Fruit fly (Drosophila melanogaster): ENCODE results near the gene Uros1.

Uros1 gene

dm6 chrX:8878967-8879554 lies 21.0 kb downstream of the Uros1 start (continued):
- TF ChIP-seq odd (GFP tag; optimal IDR thresholded peaks at IDR 0.05) (peak; percentile 70), CG9876 (GFP tag; optimal IDR thresholded peaks at IDR 0.05) (no peak), CG6791 (GFP tag; IDR thresholded peaks at IDR 0.05; ENCODE audit: partially characterized antibody) (no peak), sens-2 (GFP tag; IDR thresholded peaks at IDR 0.05) (0 out of 2 replicates have a peak, but pooled peaks have one; percentile 67), Ssrp (tag; optimal IDR thresholded peaks at IDR 0.05) (peak; percentile 79), grau (tag; optimal IDR thresholded peaks at IDR 0.05) (peak; percentile 85), hbn (GFP tag; IDR thresholded peaks at IDR 0.05; ENCODE audit: partially characterized antibody) (no peak)

dm6 chrX:8867481-8867880 lies 32.6 kb downstream of the Uros1 start:
- TF ChIP-seq zf30C (GFP tag; optimal IDR thresholded peaks at IDR 0.05) (peak; percentile 43), sd (tag; optimal IDR thresholded peaks at IDR 0.05) (peak; percentile 82), chinmo (GFP tag; IDR thresholded peaks at IDR 0.05; ENCODE audit: partially characterized antibody) (0 out of 4 replicates have a peak, but pooled peaks have one; percentile 34), Pdp1 (GFP tag; optimal IDR thresholded peaks at IDR 0.05) (no peak), Med (GFP tag) (peak; percentile 3), CG10565 (GFP tag; optimal IDR thresholded peaks at IDR 0.05) (no peak), sima (GFP tag; optimal IDR thresholded peaks at IDR 0.05) (no peak), btn (GFP tag; optimal IDR thresholded peaks at IDR 0.05) (no peak), cg (GFP tag; optimal IDR thresholded peaks at IDR 0.05) (no peak), CTCF (GFP tag; optimal IDR thresholded peaks at IDR 0.05) (peak; percentile 84), CG17361 (GFP tag; IDR thresholded peaks at IDR 0.05) (no peak)

dm6 chrX:8866256-8866655 lies 33.8 kb downstream of the Uros1 start:
- TF ChIP-seq row (GFP tag; IDR thresholded peaks at IDR 0.05), result peak; percentile 22; the same call in 1 of the 3 replicates
- TF ChIP-seq Mes4 (GFP tag; optimal IDR thresholded peaks at IDR 0.05), result no peak
- TF ChIP-seq dmrt99B (tag; optimal IDR thresholded peaks at IDR 0.05), result peak; percentile 32
- TF ChIP-seq CG31441 (GFP tag; IDR thresholded peaks at IDR 0.05), result peak; percentile 51
- TF ChIP-seq CG8924 (tag; optimal IDR thresholded peaks at IDR 0.05), result peak; percentile 40
- TF ChIP-seq h (optimal IDR thresholded peaks at IDR 0.05), result no peak
- TF ChIP-seq CG1602 (GFP tag; optimal IDR thresholded peaks at IDR 0.05), result peak; percentile 10
- peak; percentile 24 for TF ChIP-seq CG13424 (tag; optimal IDR thresholded peaks at IDR 0.05)
- TF ChIP-seq bsh (GFP tag; optimal IDR thresholded peaks at IDR 0.05), result peak in 1 of 2 experiments; percentile 28
- TF ChIP-seq Blimp-1 (GFP tag; optimal IDR thresholded peaks at IDR 0.05), result peak; percentile 26
- no peak for TF ChIP-seq usp (GFP tag; optimal IDR thresholded peaks at IDR 0.05)
- 0 out of 2 replicates have a peak, but pooled peaks have one; percentile 15 for TF ChIP-seq E2f2 (GFP tag; IDR thresholded peaks at IDR 0.05)
- no peak for TF ChIP-seq CG13287 (GFP tag; IDR thresholded peaks at IDR 0.05; ENCODE audit: partially characterized antibody)
- peak; percentile 43 for TF ChIP-seq Meics (GFP tag; optimal IDR thresholded peaks at IDR 0.05)
- TF ChIP-seq z (GFP tag; IDR thresholded peaks at IDR 0.05), result no peak
- TF ChIP-seq Drgx (GFP tag; IDR thresholded peaks at IDR 0.05), result peak; percentile 33; the same call in 1 of the 2 replicates
- peak; percentile 40 for TF ChIP-seq CG15269 (tag; optimal IDR thresholded peaks at IDR 0.05)
- no peak for TF ChIP-seq lmd (GFP tag; IDR thresholded peaks at IDR 0.05)
- TF ChIP-seq CG18619 (GFP tag; optimal IDR thresholded peaks at IDR 0.05), result peak; percentile 20
- no peak for TF ChIP-seq jing (GFP tag; optimal IDR thresholded peaks at IDR 0.05)
- peak in 1 of 2 experiments; percentile 50 for TF ChIP-seq Hr51 (GFP tag; optimal IDR thresholded peaks at IDR 0.05)
- no peak for TF ChIP-seq CG6765 (GFP tag; optimal IDR thresholded peaks at IDR 0.05)
- TF ChIP-seq CG15514 (GFP tag; optimal IDR thresholded peaks at IDR 0.05), result no peak
- TF ChIP-seq CG17912 (GFP tag; optimal IDR thresholded peaks at IDR 0.05), result no peak
- no peak for TF ChIP-seq chm (GFP tag; IDR thresholded peaks at IDR 0.05)
- TF ChIP-seq CG30403 (GFP tag; optimal IDR thresholded peaks at IDR 0.05), result no peak
- TF ChIP-seq CG7556 (GFP tag; optimal IDR thresholded peaks at IDR 0.05), result peak; percentile 21
- TF ChIP-seq Nf-YB (GFP tag; optimal IDR thresholded peaks at IDR 0.05), result no peak
- no peak for TF ChIP-seq CG10274 (GFP tag; optimal IDR thresholded peaks at IDR 0.05)
- TF ChIP-seq CG17385 (GFP tag; optimal IDR thresholded peaks at IDR 0.05), result peak; percentile 14

All from whole organism, embryonic.